Fruit fly (Drosophila melanogaster): ENCODE data around the gene CG11345.

The CG11345 gene

DNA sequence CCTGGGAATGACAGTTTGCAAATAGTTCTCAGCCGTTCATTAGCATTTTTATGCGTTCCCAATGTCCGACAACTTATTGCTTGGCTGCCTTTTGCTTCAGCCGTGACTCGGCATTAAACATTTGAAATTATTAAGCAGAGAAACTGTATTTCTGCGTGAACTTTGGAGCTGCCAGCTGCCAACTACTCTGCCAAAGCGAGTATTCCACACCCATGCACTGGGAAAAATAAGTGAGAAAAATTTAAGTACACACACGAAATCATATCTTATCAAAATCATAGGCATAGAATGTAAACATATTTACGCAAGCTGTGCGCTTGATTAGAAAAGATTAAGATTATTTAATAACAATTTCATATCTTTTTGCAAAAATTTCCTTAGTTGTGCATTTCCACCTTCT lies 45.0 kb downstream of the CG11345 start (continued):
- TF ChIP-seq Hr51 (GFP tag; optimal IDR thresholded peaks at IDR 0.05) (peak in 1 of 2 experiments; percentile 42), Abd-B (GFP tag; optimal IDR thresholded peaks at IDR 0.05) (no peak), Hmr (GFP tag; optimal IDR thresholded peaks at IDR 0.05) (peak; percentile 2), Taf1 (GFP tag; IDR thresholded peaks at IDR 0.05) (peak; percentile 49; the same call in 1 of the 2 replicates), ATbp (GFP tag; optimal IDR thresholded peaks at IDR 0.05) (peak; percentile 18), ham (GFP tag; IDR thresholded peaks at IDR 0.05) (no peak), CG1603 (tag; optimal IDR thresholded peaks at IDR 0.05) (peak; percentile 38), toy (GFP tag; IDR thresholded peaks at IDR 0.05) (no peak), Max (GFP tag; optimal IDR thresholded peaks at IDR 0.05) (no peak), psq (GFP tag; optimal IDR thresholded peaks at IDR 0.05) (no peak), pros (GFP tag; optimal IDR thresholded peaks at IDR 0.05) (no peak), Antp (GFP tag; optimal IDR thresholded peaks at IDR 0.05) (peak; percentile 22), CG10274 (GFP tag; optimal IDR thresholded peaks at IDR 0.05) (no peak), CG3281 (GFP tag; optimal IDR thresholded peaks at IDR 0.05) (no peak), wdn (GFP tag; IDR thresholded peaks at IDR 0.05) (peak; percentile 59), CG16779 (GFP tag; IDR thresholded peaks at IDR 0.05) (0 out of 2 replicates have a peak, but pooled peaks have one; percentile 38), seq (GFP tag; IDR thresholded peaks at IDR 0.05) (peak; percentile 75), sens-2 (GFP tag; IDR thresholded peaks at IDR 0.05) (peak; percentile 49; the same call in 1 of the 2 replicates), sug (tag; optimal IDR thresholded peaks at IDR 0.05) (peak; percentile 43), CG31365 (tag; optimal IDR thresholded peaks at IDR 0.05) (no peak), yki (optimal IDR thresholded peaks at IDR 0.05) (no peak), pita (GFP tag; optimal IDR thresholded peaks at IDR 0.05) (no peak), pan (optimal IDR thresholded peaks at IDR 0.05) (no peak), pan (GFP tag; optimal IDR thresholded peaks at IDR 0.05 in 1 of 2, IDR thresholded peaks at IDR 0.05 in 1 of 2) (peak in 1 of 2 experiments; percentile 84), CG2199 (GFP tag; IDR thresholded peaks at IDR 0.05) (0 out of 3 replicates have a peak, but pooled peaks have one; percentile 47), Bdp1 (GFP tag; optimal IDR thresholded peaks at IDR 0.05) (peak; percentile 3), ac (GFP tag; optimal IDR thresholded peaks at IDR 0.05) (no peak), zf30C (GFP tag; optimal IDR thresholded peaks at IDR 0.05) (peak; percentile 47), gcm (GFP tag; optimal IDR thresholded peaks at IDR 0.05) (no peak), Doc3 (GFP tag; IDR thresholded peaks at IDR 0.05; ENCODE audit: partially characterized antibody) (0 out of 3 replicates have a peak, but pooled peaks have one; percentile 10), phol (tag; optimal IDR thresholded peaks at IDR 0.05) (peak; percentile 14), Doc2 (GFP tag; IDR thresholded peaks at IDR 0.05) (0 out of 2 replicates have a peak, but pooled peaks have one; percentile 55), jumu (GFP tag; optimal IDR thresholded peaks at IDR 0.05) (no peak), Hsf (GFP tag; optimal IDR thresholded peaks at IDR 0.05) (peak; percentile 18), CG7357 (GFP tag; IDR thresholded peaks at IDR 0.05) (peak; percentile 65), CG7839 (tag; optimal IDR thresholded peaks at IDR 0.05) (peak; percentile 45), lilli (GFP tag; optimal IDR thresholded peaks at IDR 0.05) (peak; percentile 45), CG30403 (GFP tag; optimal IDR thresholded peaks at IDR 0.05) (peak; percentile 53), CG32767 (GFP tag; IDR thresholded peaks at IDR 0.05) (peak; percentile 34; the same call in 1 of the 2 replicates), slbo (GFP tag; IDR thresholded peaks at IDR 0.05) (peak; percentile 84), chn (GFP tag; optimal IDR thresholded peaks at IDR 0.05) (no peak), CG6175 (GFP tag; IDR thresholded peaks at IDR 0.05) (peak; percentile 72; the same call in 1 of the 3 replicates), CG7271 (tag; optimal IDR thresholded peaks at IDR 0.05) (no peak), Hmx (GFP tag; optimal IDR thresholded peaks at IDR 0.05) (peak; percentile 57), unpg (GFP tag; optimal IDR thresholded peaks at IDR 0.05) (peak; percentile 49), CG11085 (GFP tag; IDR thresholded peaks at IDR 0.05) (peak; percentile 61), Dfd (GFP tag; optimal IDR thresholded peaks at IDR 0.05) (no peak), CG10543 (GFP tag; optimal IDR thresholded peaks at IDR 0.05) (peak; percentile 47), CG10979 (tag; optimal IDR thresholded peaks at IDR 0.05) (no peak), CG3995 (GFP tag; optimal IDR thresholded peaks at IDR 0.05) (peak; percentile 10), schlank (tag; optimal IDR thresholded peaks at IDR 0.05) (peak; percentile 21)
